Fruit fly (Drosophila melanogaster): ENCODE data around the gene Jasper.

Gene Jasper

dm6 chr3R:30099341-30099871 is 47.1 kb downstream of the Jasper start (continued):
- TF ChIP-seq CG13287 (GFP tag; IDR thresholded peaks at IDR 0.05; ENCODE audit: partially characterized antibody) (peak; percentile 76), CG8924 (tag; optimal IDR thresholded peaks at IDR 0.05) (no peak), tio (GFP tag; optimal IDR thresholded peaks at IDR 0.05) (no peak), unpg (GFP tag; optimal IDR thresholded peaks at IDR 0.05) (no peak), CG4854 (GFP tag; optimal IDR thresholded peaks at IDR 0.05) (no peak), ATbp (GFP tag; optimal IDR thresholded peaks at IDR 0.05) (no peak), Atf3 (GFP tag; optimal IDR thresholded peaks at IDR 0.05) (no peak), CG11696 (GFP tag; IDR thresholded peaks at IDR 0.05) (no peak), CG6813 (GFP tag; optimal IDR thresholded peaks at IDR 0.05) (no peak), Sin3A (optimal IDR thresholded peaks at IDR 0.05) (no peak), grau (tag; optimal IDR thresholded peaks at IDR 0.05) (no peak), CG9797 (GFP tag; optimal IDR thresholded peaks at IDR 0.05) (no peak), Blimp-1 (GFP tag; optimal IDR thresholded peaks at IDR 0.05) (no peak), wek (GFP tag; optimal IDR thresholded peaks at IDR 0.05) (no peak), lov (optimal IDR thresholded peaks at IDR 0.05) (no peak), lov (GFP tag; IDR thresholded peaks at IDR 0.05) (no peak), CG18476 (GFP tag; optimal IDR thresholded peaks at IDR 0.05) (no peak), CG2116 (GFP tag; optimal IDR thresholded peaks at IDR 0.05) (no peak), CG10209 (GFP tag; optimal IDR thresholded peaks at IDR 0.05) (no peak), Jarid2 (GFP tag; optimal IDR thresholded peaks at IDR 0.05) (peak; percentile 25), Side (GFP tag; optimal IDR thresholded peaks at IDR 0.05) (peak; percentile 22), D (optimal IDR thresholded peaks at IDR 0.05) (no peak), D (GFP tag; optimal IDR thresholded peaks at IDR 0.05) (no peak), CG6765 (GFP tag; optimal IDR thresholded peaks at IDR 0.05) (no peak), CG12744 (GFP tag; optimal IDR thresholded peaks at IDR 0.05) (no peak), ase (GFP tag; IDR thresholded peaks at IDR 0.05) (no peak), Fer2 (tag; optimal IDR thresholded peaks at IDR 0.05) (no peak), CG3065 (GFP tag; optimal IDR thresholded peaks at IDR 0.05) (no peak), repo (GFP tag; optimal IDR thresholded peaks at IDR 0.05) (peak; percentile 22), CG32767 (GFP tag; IDR thresholded peaks at IDR 0.05) (no peak), CG3838 (GFP tag; optimal IDR thresholded peaks at IDR 0.05) (no peak), CG10274 (GFP tag; optimal IDR thresholded peaks at IDR 0.05) (no peak), bbx (GFP tag; IDR thresholded peaks at IDR 0.05; ENCODE audit: partially characterized antibody) (peak; percentile 67; the same call in 1 of the 2 replicates), pros (GFP tag; optimal IDR thresholded peaks at IDR 0.05) (no peak), nerfin-2 (GFP tag; IDR thresholded peaks at IDR 0.05; ENCODE audit: partially characterized antibody) (no peak; the same call in 1 of the 2 replicates), Atf6 (GFP tag; IDR thresholded peaks at IDR 0.05) (no peak), CG6272 (GFP tag; IDR thresholded peaks at IDR 0.05) (no peak), CG4820 (GFP tag; optimal IDR thresholded peaks at IDR 0.05) (no peak), CG7963 (GFP tag; IDR thresholded peaks at IDR 0.05; ENCODE audit: partially characterized antibody) (no peak), CG15269 (tag; optimal IDR thresholded peaks at IDR 0.05) (no peak), CG12236 (GFP tag; optimal IDR thresholded peaks at IDR 0.05) (no peak), CG8089 (GFP tag; optimal IDR thresholded peaks at IDR 0.05) (no peak), Doc2 (GFP tag; IDR thresholded peaks at IDR 0.05) (no peak), Xbp1 (GFP tag; optimal IDR thresholded peaks at IDR 0.05) (no peak), CG13624 (GFP tag; optimal IDR thresholded peaks at IDR 0.05) (no peak), CG16813 (GFP tag; IDR thresholded peaks at IDR 0.05; ENCODE audit: partially characterized antibody) (no peak), Sry-β (GFP tag; optimal IDR thresholded peaks at IDR 0.05) (no peak), CG7786 (GFP tag; optimal IDR thresholded peaks at IDR 0.05) (no peak), fd64A (GFP tag; optimal IDR thresholded peaks at IDR 0.05) (no peak), gfzf (GFP tag; optimal IDR thresholded peaks at IDR 0.05) (no peak), CG10543 (GFP tag; optimal IDR thresholded peaks at IDR 0.05) (peak; percentile 30)
